Worm (Caenorhabditis elegans): Measurements from ENCODE around the gene glrx-22.

ce11 chrIV:8247341-8247740, 46.3 kb upstream of the glrx-22 start:
- TF ChIP-seq hrde-1 (tag; optimal IDR thresholded peaks at IDR 0.05; ENCODE audit: borderline replicate concordance) (no peak), athp-1 (tag; optimal IDR thresholded peaks at IDR 0.05) (no peak), die-1 (tag; optimal IDR thresholded peaks at IDR 0.05) (no peak), F23B12.7 (tag; optimal IDR thresholded peaks at IDR 0.05; ENCODE audit: insufficient read depth) (no peak), Y56A3A.18 (GFP tag; IDR thresholded peaks at IDR 0.05) (no peak), B0336.3 (GFP tag; IDR thresholded peaks at IDR 0.05) (no peak), ets-4 (GFP tag; optimal IDR thresholded peaks at IDR 0.05) (no peak), pbrm-1 (GFP tag; IDR thresholded peaks at IDR 0.05) (no peak), let-607 (tag; optimal IDR thresholded peaks at IDR 0.05) (no peak), C06A6.2 (GFP tag; conservative IDR thresholded peaks at IDR 0.05) (no peak), unc-62 (GFP tag; optimal IDR thresholded peaks at IDR 0.05) (no peak), T26A5.8 (tag; optimal IDR thresholded peaks at IDR 0.05) (no peak)

Data from whole organism, young adult.